Fruit fly (Drosophila melanogaster) whole organism, embryonic: ENCODE data around the gene f-cup.
A peak's percentile ranks its signal among the peaks of the same experiment; 100 is the strongest.

Source experiments
- Atf3 ChIP-seq: fragments of 200-800 bp; sonication (Bioruptor generic); optimal IDR thresholded peaks from 3 replicates; lab custom pipeline; 2016; ENCODE audit warnings: missing biosample characterization, missing genetic modification characterization
- Bgb ChIP-seq: fragments of 200-800 bp; sonication (Bioruptor generic); IDR thresholded peaks from 2 replicates; pipeline ENCODE4 v1.3.6; 2022; ENCODE audit warnings: missing biosample characterization, missing genetic modification characterization; ENCODE audit not compliant: partially characterized antibody
- CG10543 ChIP-seq: fragments of 200-800 bp; sonication (Bioruptor generic); optimal IDR thresholded peaks from 3 replicates; lab custom pipeline; 2017; ENCODE audit warnings: missing biosample characterization, mild to moderate bottlenecking, missing genetic modification characterization, moderate library complexity
- CG10959 ChIP-seq: fragments of 200-800 bp; sonication (Bioruptor generic); IDR thresholded peaks from 2 replicates; pipeline ENCODE4 v1.3.6; 2022; ENCODE audit warnings: missing biosample characterization, missing genetic modification characterization
- CG12155 ChIP-seq: fragments of 200-800 bp; sonication (Bioruptor generic); optimal IDR thresholded peaks from 3 replicates; lab custom pipeline; 2016; ENCODE audit warnings: missing biosample characterization, missing genetic modification characterization
- CG12744 ChIP-seq: fragments of 200-800 bp; sonication (Bioruptor generic); optimal IDR thresholded peaks from 2 replicates; lab custom pipeline; 2016; ENCODE audit warnings: missing biosample characterization, missing genetic modification characterization
- CG13624 ChIP-seq: fragments of 200-800 bp; sonication (Bioruptor generic); optimal IDR thresholded peaks from 2 replicates; lab custom pipeline; 2016; ENCODE audit warnings: missing biosample characterization, missing genetic modification characterization
- CG13894 ChIP-seq: fragments of 200-800 bp; sonication (Bioruptor generic); optimal IDR thresholded peaks from 3 replicates; lab custom pipeline; 2018; ENCODE audit warnings: missing biosample characterization, mild to moderate bottlenecking, missing genetic modification characterization, moderate library complexity
- CG2678 ChIP-seq: fragments of 200-800 bp; sonication (Bioruptor generic); optimal IDR thresholded peaks from 3 replicates; lab custom pipeline; 2019; ENCODE audit warnings: missing biosample characterization, mild to moderate bottlenecking, missing genetic modification characterization, moderate library complexity
- CG30403 ChIP-seq: fragments of 200-800 bp; sonication (Bioruptor generic); optimal IDR thresholded peaks from 3 replicates; lab custom pipeline; 2016; ENCODE audit warnings: missing biosample characterization, missing genetic modification characterization
- CG31365 ChIP-seq: fragments of 200-800 bp; sonication (Bioruptor generic); optimal IDR thresholded peaks from 2 replicates; lab custom pipeline; 2018; ENCODE audit warnings: missing biosample characterization, mild to moderate bottlenecking, missing genetic modification characterization
- CG31441 ChIP-seq: fragments of 200-800 bp; sonication (Bioruptor generic); IDR thresholded peaks from 2 replicates; pipeline ENCODE4 v1.3.6; 2022; ENCODE audit warnings: missing biosample characterization, missing genetic modification characterization
- CG43689 ChIP-seq: fragments of 200-800 bp; sonication (Bioruptor generic); IDR thresholded peaks from 2 replicates; pipeline ENCODE4 v1.3.6; 2022; ENCODE audit warnings: missing biosample characterization, missing genetic modification characterization
- CG7928 ChIP-seq: fragments of 200-800 bp; sonication (Bioruptor generic); optimal IDR thresholded peaks from 2 replicates; lab custom pipeline; 2017; ENCODE audit warnings: missing biosample characterization, mild to moderate bottlenecking, missing genetic modification characterization
- CG8359 ChIP-seq: fragments of 200-800 bp; sonication (Bioruptor generic); optimal IDR thresholded peaks from 2 replicates; lab custom pipeline; 2017; ENCODE audit warnings: missing biosample characterization, mild to moderate bottlenecking, missing genetic modification characterization, borderline replicate concordance
- CTCF ChIP-seq: fragments of 200-800 bp; sonication (Bioruptor generic); optimal IDR thresholded peaks from 2 replicates; lab custom pipeline; 2017; ENCODE audit warnings: missing biosample characterization, mild to moderate bottlenecking, missing genetic modification characterization, moderate library complexity
- Dip3 ChIP-seq: fragments of 200-800 bp; sonication (Bioruptor generic); optimal IDR thresholded peaks from 3 replicates; lab custom pipeline; 2016; ENCODE audit warnings: missing biosample characterization, missing genetic modification characterization
- Fer3 ChIP-seq: fragments of 200-800 bp; sonication (Bioruptor generic); optimal IDR thresholded peaks from 2 replicates; lab custom pipeline; 2018; ENCODE audit warnings: missing biosample characterization, mild to moderate bottlenecking, missing genetic modification characterization, moderate library complexity
- GATAe ChIP-seq: fragments of 200-800 bp; sonication (Bioruptor generic); conservative IDR thresholded peaks from 2 replicates; pipeline ENCODE4 v1.3.6; 2022; ENCODE audit warnings: missing biosample characterization, missing genetic modification characterization
- HLHmδ ChIP-seq: fragments of 200-800 bp; sonication (Bioruptor generic); optimal IDR thresholded peaks from 2 replicates; lab custom pipeline; 2018; ENCODE audit warnings: missing biosample characterization, mild to moderate bottlenecking, missing genetic modification characterization, moderate library complexity
- Hr78 ChIP-seq, 2 experiments: fragments of 200-800 bp in 1 of 2; fragments of >200 bp in 1 of 2; sonication (Bioruptor generic) in 1 of 2; optimal IDR thresholded peaks; 2 replicates each; lab custom pipeline; 2017 to 2019; ENCODE audit warnings: missing biosample characterization in 2 of 2, missing genetic modification characterization in 2 of 2, mild to moderate bottlenecking in 1 of 2, moderate library complexity in 1 of 2
- Kr ChIP-seq: fragments of 200-800 bp; sonication (Bioruptor generic); optimal IDR thresholded peaks from 2 replicates; lab custom pipeline; 2017; ENCODE audit warnings: missing biosample characterization, mild to moderate bottlenecking, missing genetic modification characterization
- Pdp1 ChIP-seq, 2 experiments: fragments of 200-800 bp; sonication (Bioruptor generic); optimal IDR thresholded peaks; 3 replicates each; lab custom pipeline; 2016; ENCODE audit warnings: missing biosample characterization in 2 of 2, missing genetic modification characterization in 2 of 2, mild to moderate bottlenecking in 1 of 2, moderate library complexity in 1 of 2
- Ptx1 ChIP-seq: fragments of 200-800 bp; sonication (Bioruptor generic); IDR thresholded peaks from 2 replicates; pipeline ENCODE4 v1.3.6; 2022; ENCODE audit warnings: missing biosample characterization, missing genetic modification characterization
- Usf ChIP-seq: fragments of 200-800 bp; sonication (Bioruptor generic); optimal IDR thresholded peaks from 2 replicates; lab custom pipeline; 2017; ENCODE audit warnings: missing genotype, missing biosample characterization, missing genetic modification characterization
- az2 ChIP-seq: fragments of 200-800 bp; sonication (Bioruptor generic); optimal IDR thresholded peaks from 3 replicates; lab custom pipeline; 2016; ENCODE audit warnings: missing biosample characterization, missing genetic modification characterization
- bab2 ChIP-seq: fragments of 200-800 bp; sonication (Bioruptor generic); optimal IDR thresholded peaks from 2 replicates; lab custom pipeline; 2016; ENCODE audit warnings: missing biosample characterization, missing genetic modification characterization
- br ChIP-seq: fragments of >200 bp; optimal IDR thresholded peaks from 2 replicates; lab custom pipeline; 2017
- dati ChIP-seq: fragments of 200-800 bp; sonication (Bioruptor generic); IDR thresholded peaks from 2 replicates; pipeline ENCODE4 v1.3.6; 2022; ENCODE audit warnings: missing biosample characterization, missing genetic modification characterization
- dmrt11E ChIP-seq: fragments of 200-800 bp; sonication (Bioruptor generic); optimal IDR thresholded peaks from 3 replicates; lab custom pipeline; 2018; ENCODE audit warnings: missing biosample characterization, mild to moderate bottlenecking, missing genetic modification characterization, moderate library complexity
- emc ChIP-seq: fragments of 200-800 bp; sonication (Bioruptor generic); optimal IDR thresholded peaks from 2 replicates; lab custom pipeline; 2016; ENCODE audit warnings: missing biosample characterization, missing genetic modification characterization
- ham ChIP-seq: fragments of 200-800 bp; sonication (Bioruptor generic); IDR thresholded peaks from 2 replicates; pipeline ENCODE4 v1.3.6; 2022; ENCODE audit warnings: missing biosample characterization, missing genetic modification characterization
- her ChIP-seq: fragments of 200-800 bp; sonication (Bioruptor generic); optimal IDR thresholded peaks from 2 replicates; lab custom pipeline; 2016; ENCODE audit warnings: missing biosample characterization, missing genetic modification characterization
- inv ChIP-seq: fragments of 200-800 bp; sonication (Bioruptor generic); IDR thresholded peaks from 2 replicates; pipeline ENCODE4 v1.3.6; 2022; ENCODE audit warnings: missing biosample characterization, missing genetic modification characterization; ENCODE audit not compliant: partially characterized antibody
- knrl ChIP-seq: fragments of 200-800 bp; sonication (Bioruptor generic); IDR thresholded peaks from 3 replicates; pipeline ENCODE4 v1.3.6; 2022; ENCODE audit warnings: missing biosample characterization, missing genetic modification characterization; ENCODE audit not compliant: partially characterized antibody
- nerfin-1 ChIP-seq: fragments of 200-800 bp; sonication (Bioruptor generic); optimal IDR thresholded peaks from 3 replicates; lab custom pipeline; 2019; ENCODE audit warnings: missing biosample characterization, mild to moderate bottlenecking, missing genetic modification characterization, moderate library complexity
- oc ChIP-seq: fragments of 200-800 bp; sonication (Bioruptor generic); optimal IDR thresholded peaks from 2 replicates; lab custom pipeline; 2018; ENCODE audit warnings: missing biosample characterization, mild to moderate bottlenecking, missing genetic modification characterization, moderate library complexity
- org-1 ChIP-seq: fragments of 200-800 bp; sonication (Bioruptor generic); optimal IDR thresholded peaks from 2 replicates; lab custom pipeline; 2017; ENCODE audit warnings: missing biosample characterization, missing genetic modification characterization
- pan ChIP-seq, 4 experiments: fragments of >200 bp in 3 of 4; fragments of 200-800 bp in 1 of 4; sonication (Bioruptor generic) in 1 of 4; optimal IDR thresholded peaks in 3 of 4; IDR thresholded peaks in 1 of 4; 2 replicates each; pipeline versions ENCODE4 v1.3.6 to Lab custom; 2017 to 2022; ENCODE audit warnings: missing biosample characterization in 2 of 4, missing genetic modification characterization in 2 of 4, mixed read lengths in 1 of 4
- pfk ChIP-seq: fragments of 200-800 bp; sonication (Bioruptor generic); optimal IDR thresholded peaks from 2 replicates; lab custom pipeline; 2018; ENCODE audit warnings: missing biosample characterization, mild to moderate bottlenecking, missing genetic modification characterization, moderate library complexity
- row ChIP-seq: fragments of 200-800 bp; sonication (Bioruptor generic); IDR thresholded peaks from 3 replicates; pipeline ENCODE4 v1.3.6; 2022; ENCODE audit warnings: missing biosample characterization, missing genetic modification characterization
- scrt ChIP-seq: fragments of 200-800 bp; sonication (Bioruptor generic); optimal IDR thresholded peaks from 2 replicates; lab custom pipeline; 2018; ENCODE audit warnings: missing biosample characterization, mild to moderate bottlenecking, missing genetic modification characterization, moderate library complexity
- sim ChIP-seq: fragments of 200-800 bp; sonication (Bioruptor generic); IDR thresholded peaks from 2 replicates; pipeline ENCODE4 v1.3.6; 2022; ENCODE audit warnings: missing biosample characterization, missing genetic modification characterization
- sima ChIP-seq: fragments of 200-800 bp; sonication (Bioruptor generic); optimal IDR thresholded peaks from 2 replicates; lab custom pipeline; 2016; ENCODE audit warnings: missing biosample characterization, missing genetic modification characterization
- slbo ChIP-seq: fragments of 200-800 bp; sonication (Bioruptor generic); IDR thresholded peaks from 2 replicates; pipeline ENCODE4 v1.3.6; 2022; ENCODE audit warnings: missing biosample characterization, missing genetic modification characterization
- so ChIP-seq: fragments of 200-800 bp; sonication (Bioruptor generic); IDR thresholded peaks from 3 replicates; pipeline ENCODE4 v1.3.6; 2022; ENCODE audit warnings: missing biosample characterization, missing genetic modification characterization
- tll ChIP-seq, 2 experiments: fragments of 200-800 bp in 1 of 2; fragments of >200 bp in 1 of 2; sonication (Bioruptor generic) in 1 of 2; optimal IDR thresholded peaks; 2 replicates each; lab custom pipeline; 2017 to 2019; ENCODE audit warnings: missing biosample characterization in 2 of 2, missing genetic modification characterization in 2 of 2, mild to moderate bottlenecking in 1 of 2, moderate library complexity in 1 of 2
- unpg ChIP-seq: fragments of 200-800 bp; sonication (Bioruptor generic); optimal IDR thresholded peaks from 3 replicates; lab custom pipeline; 2018; ENCODE audit warnings: missing biosample characterization, mild to moderate bottlenecking, missing genetic modification characterization, moderate library complexity
- usp ChIP-seq: fragments of >200 bp; optimal IDR thresholded peaks from 2 replicates; lab custom pipeline; 2017; ENCODE audit warnings: missing biosample characterization, missing genetic modification characterization
- vfl ChIP-seq: fragments of 200-800 bp; sonication (Bioruptor generic); optimal IDR thresholded peaks from 2 replicates; lab custom pipeline; 2016; ENCODE audit warnings: missing biosample characterization, missing genetic modification characterization
- zen2 ChIP-seq: fragments of 200-800 bp; sonication (Bioruptor generic); IDR thresholded peaks from 3 replicates; pipeline ENCODE4 v1.3.6; 2022; ENCODE audit warnings: missing biosample characterization, missing genetic modification characterization; ENCODE audit not compliant: partially characterized antibody

f-cup gene

DNA sequence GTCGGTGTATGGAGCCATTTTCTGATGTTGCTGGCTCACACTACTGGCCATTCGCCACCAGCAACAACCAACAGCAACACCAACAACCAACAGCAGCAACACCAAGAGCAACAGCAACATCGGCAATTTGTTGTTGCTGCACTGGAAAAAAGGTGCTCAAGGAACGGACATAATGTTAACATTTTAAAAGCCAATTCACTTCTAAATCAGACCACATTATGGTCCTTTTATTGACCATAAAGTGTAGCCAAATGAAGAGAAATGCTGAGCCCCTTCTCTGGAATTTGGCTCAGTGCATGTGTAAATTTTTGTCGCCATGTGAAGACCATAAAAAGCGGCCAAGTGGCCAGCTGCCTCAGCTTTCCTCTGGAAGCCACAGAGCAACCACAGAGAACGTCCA is 16.2 kb upstream of the f-cup start (continued):
- TF ChIP-seq org-1 (GFP tag; lab: Kevin White, UChicago) = no peak
- no peak for TF ChIP-seq inv (GFP tag; lab: Robert Waterston, UW)
- TF ChIP-seq CG31441 (GFP tag; lab: Robert Waterston, UW) = no peak
- peak; percentile 39 for TF ChIP-seq CG13624 (GFP tag; lab: Kevin White, UChicago)
- TF ChIP-seq Bgb (GFP tag; lab: Robert Waterston, UW) = no peak
- no peak for TF ChIP-seq dati
- no peak for TF ChIP-seq CG10543 (GFP tag; lab: Kevin White, UChicago)
- TF ChIP-seq vfl (GFP tag; lab: Kevin White, UChicago) = no peak
- TF ChIP-seq az2 (GFP tag; lab: Kevin White, UChicago) = no peak
- no peak for TF ChIP-seq ham
- no peak for TF ChIP-seq sim (GFP tag; lab: Robert Waterston, UW)
- TF ChIP-seq dmrt11E (tag; lab: Kevin White, UChicago) = no peak
- no peak for TF ChIP-seq GATAe
- no peak for TF ChIP-seq CG13894
- no peak for TF ChIP-seq pan (optimal IDR thresholded peaks at IDR 0.05; lab: Kevin White, UChicago)
- TF ChIP-seq pan (GFP tag; optimal IDR thresholded peaks at IDR 0.05 in 1 of 2, IDR thresholded peaks at IDR 0.05 in 1 of 2) = no peak
- TF ChIP-seq CG2678 (tag; lab: Kevin White, UChicago) = no peak
- peak; percentile 29; the same call in 1 of the 2 replicates for TF ChIP-seq slbo
- peak; percentile 47 for TF ChIP-seq unpg (GFP tag; lab: Kevin White, UChicago)
- peak; percentile 63 for TF ChIP-seq Ptx1
- TF ChIP-seq CTCF (GFP tag; lab: Kevin White, UChicago) = no peak
- TF ChIP-seq her (GFP tag; lab: Kevin White, UChicago) = no peak
- TF ChIP-seq CG12155 = no peak
- TF ChIP-seq tll (GFP tag; optimal IDR thresholded peaks at IDR 0.05; lab: Kevin White, UChicago) = no peak
- TF ChIP-seq CG8359 (GFP tag; lab: Kevin White, UChicago) = no peak
- TF ChIP-seq CG10959 = 0 out of 2 replicates have a peak, but pooled peaks have one; percentile 15
- TF ChIP-seq zen2 (GFP tag; lab: Robert Waterston, UW) = no peak
- peak; percentile 63; the same call in 1 of the 3 replicates for TF ChIP-seq so (GFP tag; lab: Robert Waterston, UW)
- no peak for TF ChIP-seq sima (GFP tag; lab: Kevin White, UChicago)
- peak in 1 of 2 experiments; percentile 14 for TF ChIP-seq Hr78 (GFP tag; optimal IDR thresholded peaks at IDR 0.05; lab: Kevin White, UChicago)
- TF ChIP-seq knrl (GFP tag; lab: Robert Waterston, UW) = no peak
- peak; percentile 46; the same call in 2 of the 3 replicates for TF ChIP-seq row (GFP tag; lab: Robert Waterston, UW)
- no peak for TF ChIP-seq CG12744 (GFP tag; lab: Kevin White, UChicago)
- TF ChIP-seq nerfin-1 (tag; lab: Kevin White, UChicago) = no peak
- no peak for TF ChIP-seq Usf (GFP tag; lab: Kevin White, UChicago)
- no peak for TF ChIP-seq emc (GFP tag; lab: Kevin White, UChicago)
- no peak for TF ChIP-seq Kr (GFP tag; lab: Kevin White, UChicago)
- no peak for TF ChIP-seq pfk (GFP tag; lab: Kevin White, UChicago)
- TF ChIP-seq Fer3 (tag; lab: Kevin White, UChicago) = no peak
- no peak for TF ChIP-seq usp
- no peak for TF ChIP-seq HLHmδ (GFP tag; lab: Kevin White, UChicago)
- TF ChIP-seq br (lab: Kevin White, UChicago) = no peak
- no peak for TF ChIP-seq Atf3
- TF ChIP-seq bab2 (GFP tag; lab: Kevin White, UChicago) = peak; percentile 74
- TF ChIP-seq CG7928 (GFP tag; lab: Kevin White, UChicago) = no peak
- peak; percentile 51 for TF ChIP-seq CG30403 (GFP tag; lab: Kevin White, UChicago)
- no peak for TF ChIP-seq CG31365 (tag; lab: Kevin White, UChicago)
- TF ChIP-seq CG43689 (GFP tag; lab: Robert Waterston, UW) = no peak
- TF ChIP-seq Dip3 (GFP tag; lab: Kevin White, UChicago) = no peak
- no peak for TF ChIP-seq oc
- TF ChIP-seq Pdp1 (GFP tag; optimal IDR thresholded peaks at IDR 0.05; lab: Kevin White, UChicago) = peak; percentile 12 to 64
- no peak for TF ChIP-seq scrt (GFP tag; lab: Kevin White, UChicago)
